Worm (Caenorhabditis elegans): ENCODE data around the gene irk-3.
A peak's percentile ranks its signal among the peaks of the same experiment; 100 is the strongest.

The irk-3 gene

DNA sequence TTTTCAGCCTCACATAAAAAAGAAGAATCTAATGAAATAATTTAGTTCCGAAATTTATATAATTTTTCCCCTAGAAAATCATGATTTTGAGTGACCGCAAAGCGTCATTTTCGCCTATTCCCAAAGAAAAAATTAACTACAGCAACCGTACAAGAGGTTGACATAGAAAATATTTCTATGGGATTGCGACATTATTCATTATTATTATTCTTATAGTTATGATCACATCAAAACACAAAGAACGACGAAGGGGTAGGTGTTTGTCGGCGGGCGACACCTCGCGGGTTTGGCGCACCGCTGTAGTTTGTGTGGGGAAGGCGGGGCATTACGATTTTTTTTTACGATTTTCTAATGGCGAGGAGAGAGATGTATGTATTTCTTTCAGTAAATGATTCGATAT, 45.9 kb downstream of the irk-3 start:
- no peak for TF ChIP-seq gmeb-1 (tag; optimal IDR thresholded peaks at IDR 0.05)
- TF ChIP-seq snpc-4 (tag; optimal IDR thresholded peaks at IDR 0.05): peak; percentile 83
- TF ChIP-seq mbf-1 (tag; optimal IDR thresholded peaks at IDR 0.05): no peak
- no peak for TF ChIP-seq mab-5 (tag; optimal IDR thresholded peaks at IDR 0.05)
- TF ChIP-seq nhr-11 (tag; optimal IDR thresholded peaks at IDR 0.05): no peak
- no peak for TF ChIP-seq ZK546.5 (tag; optimal IDR thresholded peaks at IDR 0.05)
- TF ChIP-seq C34F6.9 (tag; optimal IDR thresholded peaks at IDR 0.05): no peak
- no peak for TF ChIP-seq ceh-82 (tag; optimal IDR thresholded peaks at IDR 0.05)
- no peak for TF ChIP-seq nhr-129 (tag; optimal IDR thresholded peaks at IDR 0.05)

DNA sequence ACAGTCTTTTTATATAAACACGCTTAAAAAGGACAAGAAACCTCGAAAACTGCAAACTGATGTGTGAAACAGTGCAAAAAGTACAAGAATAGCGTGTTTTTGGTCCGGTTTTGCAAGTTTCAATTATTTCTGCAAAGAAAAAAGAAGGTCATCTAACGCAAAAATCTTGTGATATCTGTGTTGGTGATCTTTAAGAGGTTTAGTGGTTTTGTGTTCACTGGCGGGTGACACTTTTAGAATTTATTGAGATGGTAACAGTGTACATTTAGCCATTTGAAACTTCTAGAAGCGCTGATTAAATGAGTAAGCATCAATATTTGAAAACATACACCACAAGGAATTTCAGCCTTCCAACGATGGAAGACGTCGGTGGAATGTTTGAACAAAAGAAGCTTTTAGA, 47.4 kb downstream of the irk-3 start:
- TF ChIP-seq nhr-25 (tag; optimal IDR thresholded peaks at IDR 0.05) (peak; percentile 40), ztf-1 (GFP tag; conservative IDR thresholded peaks at IDR 0.05) (no peak)

DNA sequence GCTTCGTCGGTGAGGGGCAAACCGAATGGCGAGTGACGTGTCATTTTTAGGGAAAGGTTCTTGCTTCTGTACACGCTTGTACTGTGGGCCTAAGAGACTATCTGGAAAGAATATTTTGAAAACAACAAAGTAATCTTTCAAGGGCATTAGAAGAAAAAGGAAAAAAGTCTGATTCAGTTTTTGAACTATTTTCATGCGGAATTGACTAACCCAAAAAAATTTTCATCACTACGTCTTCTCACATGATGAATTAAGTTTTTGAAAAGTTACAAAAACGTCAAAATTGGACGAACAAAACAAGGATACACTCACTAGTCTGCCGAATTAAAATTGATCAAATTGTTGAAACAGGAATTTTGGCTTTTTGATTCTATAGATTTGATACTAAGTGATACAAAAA, 49.9 kb downstream of the irk-3 start, which contains the start of gene C11H1.9:
Gene C11H1.9, minus strand, starts transcription at position 101 of the 400 bp plus-strand sequence.
- no peak for TF ChIP-seq blmp-1 (tag; optimal IDR thresholded peaks at IDR 0.05; ENCODE audit: insufficient read depth)
- no peak for TF ChIP-seq alr-1 (tag; optimal IDR thresholded peaks at IDR 0.05)
- no peak for TF ChIP-seq unc-62 (GFP tag; optimal IDR thresholded peaks at IDR 0.05)
- TF ChIP-seq egl-27 (tag; optimal IDR thresholded peaks at IDR 0.05): no peak
- no peak for TF ChIP-seq skn-1 (tag; optimal IDR thresholded peaks at IDR 0.05)
- TF ChIP-seq sem-4 (tag; optimal IDR thresholded peaks at IDR 0.05): no peak
- no peak for TF ChIP-seq nhr-23 (tag; optimal IDR thresholded peaks at IDR 0.05)
- no peak for TF ChIP-seq nhr-25 (tag; optimal IDR thresholded peaks at IDR 0.05)
- TF ChIP-seq sma-3 (GFP tag; optimal IDR thresholded peaks at IDR 0.05): no peak
- no peak for TF ChIP-seq zag-1 (tag; optimal IDR thresholded peaks at IDR 0.05)
- no peak for TF ChIP-seq nhr-6 (tag; optimal IDR thresholded peaks at IDR 0.05)
- TF ChIP-seq lin-11 (tag; optimal IDR thresholded peaks at IDR 0.05): no peak
- no peak for TF ChIP-seq nhr-12 (tag; optimal IDR thresholded peaks at IDR 0.05)
- no peak for TF ChIP-seq ztf-4 (tag; optimal IDR thresholded peaks at IDR 0.05)
- TF ChIP-seq mab-5 (tag; optimal IDR thresholded peaks at IDR 0.05): no peak
- TF ChIP-seq nhr-10 (tag; optimal IDR thresholded peaks at IDR 0.05): no peak

DNA sequence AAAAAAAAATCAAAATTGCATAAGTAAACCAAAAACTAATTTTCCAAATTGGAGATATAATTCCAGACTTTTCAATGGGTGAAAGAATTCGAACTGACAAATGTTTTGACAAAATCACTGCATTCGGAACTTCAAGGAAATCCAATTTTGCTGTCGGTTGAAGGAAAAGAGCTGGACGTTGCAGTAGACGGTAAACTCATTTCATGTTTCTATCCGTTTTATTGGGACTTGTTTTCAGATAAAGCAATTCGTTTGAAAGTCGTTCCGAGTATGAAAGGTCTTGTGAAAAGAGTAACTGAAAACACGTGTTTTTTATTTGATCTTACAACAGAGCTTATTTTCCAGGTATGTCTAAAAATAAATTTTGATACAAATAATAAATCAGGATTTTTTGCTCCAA, 54.1 kb downstream of the irk-3 start:
- TF ChIP-seq R02D3.7 (tag; optimal IDR thresholded peaks at IDR 0.05) (no peak), nhr-10 (tag; optimal IDR thresholded peaks at IDR 0.05) (no peak), ZK546.5 (tag; optimal IDR thresholded peaks at IDR 0.05) (no peak), unc-39 (tag; optimal IDR thresholded peaks at IDR 0.05) (no peak), C34F6.9 (tag; optimal IDR thresholded peaks at IDR 0.05) (no peak), unc-55 (GFP tag; optimal IDR thresholded peaks at IDR 0.05) (no peak), nhr-12 (tag; optimal IDR thresholded peaks at IDR 0.05) (no peak), ztf-11 (tag; optimal IDR thresholded peaks at IDR 0.05) (no peak), blmp-1 (tag; optimal IDR thresholded peaks at IDR 0.05; ENCODE audit: insufficient read depth) (no peak)

DNA sequence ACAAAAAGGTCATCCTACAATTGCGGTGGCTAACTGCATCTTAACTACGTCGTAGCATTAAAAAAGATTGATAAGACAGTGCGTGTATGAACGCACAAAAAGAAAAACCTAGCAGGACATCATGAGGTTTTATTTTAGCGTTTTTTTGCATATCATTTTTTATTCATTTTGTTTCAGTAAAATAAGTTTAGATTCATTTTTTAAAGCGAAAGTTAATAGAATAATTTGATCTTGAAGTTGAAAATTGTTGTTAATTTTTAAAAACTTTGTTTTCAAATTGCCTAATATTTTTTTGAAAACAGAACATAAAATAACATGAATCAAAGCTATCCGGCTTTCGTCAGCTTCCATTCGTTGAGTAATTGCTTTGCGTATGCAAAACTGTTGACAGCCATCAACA, 56.6 kb downstream of the irk-3 start, which contains the start of gene prx-1:
Gene prx-1, plus strand, starts transcription at position 301 of the 400 bp plus-strand sequence.
- no peak for TF ChIP-seq ZK546.5 (tag; optimal IDR thresholded peaks at IDR 0.05)
- TF ChIP-seq crh-2 (tag; optimal IDR thresholded peaks at IDR 0.05): peak; percentile 4
- peak; percentile 32 for TF ChIP-seq fos-1 (tag; optimal IDR thresholded peaks at IDR 0.05)

DNA sequence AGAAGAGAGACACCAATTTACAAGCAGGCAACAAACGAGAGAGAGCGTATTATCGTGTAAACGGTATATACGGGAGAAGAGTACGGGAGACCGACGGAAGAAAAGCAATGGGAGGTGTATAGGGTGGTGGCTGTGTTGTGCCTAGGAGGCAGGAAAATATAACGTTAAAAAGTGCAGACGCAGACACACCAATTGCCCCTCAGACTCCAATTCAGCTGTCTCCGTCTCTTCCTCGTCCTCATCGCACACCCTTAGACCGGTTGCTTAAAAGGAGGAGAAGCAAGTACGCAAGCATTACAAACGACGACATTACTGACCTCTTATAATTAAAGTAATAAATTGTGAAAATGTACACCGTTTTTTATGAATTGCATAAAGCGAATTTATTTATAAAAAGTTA, 57.8 kb downstream of the irk-3 start:
- peak; percentile 70 for TF ChIP-seq ceh-16 (tag; optimal IDR thresholded peaks at IDR 0.05)
- peak; percentile 35 to 42 for TF ChIP-seq mdl-1 (tag; optimal IDR thresholded peaks at IDR 0.05)
- peak; percentile 22 for TF ChIP-seq blmp-1 (tag; optimal IDR thresholded peaks at IDR 0.05; ENCODE audit: insufficient read depth)
- no peak for TF ChIP-seq lin-39 (tag; optimal IDR thresholded peaks at IDR 0.05)
- TF ChIP-seq nhr-129 (tag; optimal IDR thresholded peaks at IDR 0.05): peak; percentile 82
- peak; percentile 76 to 95 for TF ChIP-seq lsy-2 (tag; optimal IDR thresholded peaks at IDR 0.05)
- no peak for TF ChIP-seq dmd-4 (tag; optimal IDR thresholded peaks at IDR 0.05)
- TF ChIP-seq alr-1 (tag; optimal IDR thresholded peaks at IDR 0.05): no peak
- TF ChIP-seq sma-9 (GFP tag; optimal IDR thresholded peaks at IDR 0.05): peak; percentile 86
- no peak for TF ChIP-seq sma-9 (tag; optimal IDR thresholded peaks at IDR 0.05)
- peak; percentile 77 for TF ChIP-seq nhr-25 (tag; optimal IDR thresholded peaks at IDR 0.05)
- TF ChIP-seq unc-62 (GFP tag; optimal IDR thresholded peaks at IDR 0.05): no peak
- TF ChIP-seq lin-13 (GFP tag; optimal IDR thresholded peaks at IDR 0.05): peak; percentile 95
- TF ChIP-seq aly-2 (tag; optimal IDR thresholded peaks at IDR 0.05): no peak
- TF ChIP-seq gmeb-1 (tag; optimal IDR thresholded peaks at IDR 0.05): peak; percentile 42
- no peak for TF ChIP-seq nhr-77 (tag; optimal IDR thresholded peaks at IDR 0.05)
- no peak for TF ChIP-seq ztf-1 (GFP tag; conservative IDR thresholded peaks at IDR 0.05)
- TF ChIP-seq fos-1 (tag; optimal IDR thresholded peaks at IDR 0.05): peak; percentile 89
- peak; percentile 49 for TF ChIP-seq zag-1 (tag; optimal IDR thresholded peaks at IDR 0.05)
- TF ChIP-seq mab-5 (tag; optimal IDR thresholded peaks at IDR 0.05): peak; percentile 6
- no peak for TF ChIP-seq nhr-10 (tag; optimal IDR thresholded peaks at IDR 0.05)
- TF ChIP-seq ztf-11 (tag; optimal IDR thresholded peaks at IDR 0.05): no peak
- peak; percentile 81 for TF ChIP-seq unc-55 (GFP tag; optimal IDR thresholded peaks at IDR 0.05)
- no peak for TF ChIP-seq Y55F3AM.14 (GFP tag; optimal IDR thresholded peaks at IDR 0.05)
- TF ChIP-seq lin-11 (tag; optimal IDR thresholded peaks at IDR 0.05): peak; percentile 58
- TF ChIP-seq nhr-6 (tag; optimal IDR thresholded peaks at IDR 0.05): peak; percentile 70
- peak; percentile 55 for TF ChIP-seq crh-2 (tag; optimal IDR thresholded peaks at IDR 0.05)
- TF ChIP-seq egl-27 (tag; optimal IDR thresholded peaks at IDR 0.05): peak; percentile 58

Measured in whole organism, L2 larva.